Fruit fly (Drosophila melanogaster): Measurements from ENCODE around the gene POLDIP2.
A peak's percentile ranks its signal among the peaks of the same experiment; 100 is the strongest.

The POLDIP2 gene

dm6 chr3R:5467619-5468018 lies at the start of gene POLDIP2:
TSS of gene POLDIP2 (plus strand) at chr3R:5467778.
- TF ChIP-seq usp (GFP tag; optimal IDR thresholded peaks at IDR 0.05), result no peak
- no peak for TF ChIP-seq Rel (GFP tag; optimal IDR thresholded peaks at IDR 0.05)
- TF ChIP-seq Rel (tag; optimal IDR thresholded peaks at IDR 0.05), result peak; percentile 47
- TF ChIP-seq Hr83 (GFP tag; optimal IDR thresholded peaks at IDR 0.05; ENCODE audit: poor library complexity, severe bottlenecking), result peak; percentile 9
- TF ChIP-seq rgr (GFP tag; optimal IDR thresholded peaks at IDR 0.05), result peak; percentile 8
- no peak for TF ChIP-seq Abd-B (GFP tag; optimal IDR thresholded peaks at IDR 0.05)

- TF ChIP-seq rgr (GFP tag; optimal IDR thresholded peaks at IDR 0.05) (no peak), Hr83 (GFP tag; optimal IDR thresholded peaks at IDR 0.05; ENCODE audit: poor library complexity, severe bottlenecking) (no peak), foxo (GFP tag; optimal IDR thresholded peaks at IDR 0.05) (no peak), CrebA (GFP tag; optimal IDR thresholded peaks at IDR 0.05; ENCODE audit: borderline replicate concordance) (no peak), sv (GFP tag; optimal IDR thresholded peaks at IDR 0.05) (no peak), Rel (GFP tag; optimal IDR thresholded peaks at IDR 0.05) (no peak), Rel (tag; optimal IDR thresholded peaks at IDR 0.05) (no peak), h (GFP tag; optimal IDR thresholded peaks at IDR 0.05) (no peak)
Measured at dm6 chr3R:5420454-5420853, 47.1 kb upstream of the POLDIP2 start.

dm6 chr3R:5422123-5422522 lies 45.5 kb upstream of the POLDIP2 start:
- TF ChIP-seq tai (GFP tag; optimal IDR thresholded peaks at IDR 0.05) (no peak), foxo (GFP tag; optimal IDR thresholded peaks at IDR 0.05) (peak in 1 of 2 experiments; percentile 4), fru (GFP tag; optimal IDR thresholded peaks at IDR 0.05) (peak; percentile 10), sv (GFP tag; optimal IDR thresholded peaks at IDR 0.05) (no peak), N (GFP tag; optimal IDR thresholded peaks at IDR 0.05) (no peak), psq (GFP tag; optimal IDR thresholded peaks at IDR 0.05) (no peak), woc (GFP tag; optimal IDR thresholded peaks at IDR 0.05) (no peak)

- TF ChIP-seq usp (GFP tag; optimal IDR thresholded peaks at IDR 0.05), result no peak
- no peak for TF ChIP-seq Hr83 (GFP tag; optimal IDR thresholded peaks at IDR 0.05; ENCODE audit: poor library complexity, severe bottlenecking)
- no peak for TF ChIP-seq GATAd (GFP tag; optimal IDR thresholded peaks at IDR 0.05)
- TF ChIP-seq Rel (GFP tag; optimal IDR thresholded peaks at IDR 0.05), result no peak
- TF ChIP-seq Rel (tag; optimal IDR thresholded peaks at IDR 0.05), result no peak
- no peak for TF ChIP-seq Vsx2 (GFP tag; optimal IDR thresholded peaks at IDR 0.05; ENCODE audit: partially characterized antibody)
- no peak for TF ChIP-seq Dif (GFP tag; optimal IDR thresholded peaks at IDR 0.05; ENCODE audit: partially characterized antibody)
- no peak for TF ChIP-seq Mio (GFP tag; optimal IDR thresholded peaks at IDR 0.05)
Measured at dm6 chr3R:5427157-5427556, 40.4 kb upstream of the POLDIP2 start, which contains the start of gene CG12147. TSS of gene CG12147 (minus strand) at chr3R:5427257.

- TF ChIP-seq Abd-B (GFP tag; optimal IDR thresholded peaks at IDR 0.05) (no peak), br (GFP tag; optimal IDR thresholded peaks at IDR 0.05) (no peak), sv (GFP tag; optimal IDR thresholded peaks at IDR 0.05) (no peak), pan (optimal IDR thresholded peaks at IDR 0.05) (no peak), usp (GFP tag; optimal IDR thresholded peaks at IDR 0.05) (no peak), ey (GFP tag; optimal IDR thresholded peaks at IDR 0.05) (no peak), GATAd (GFP tag; optimal IDR thresholded peaks at IDR 0.05) (no peak), rgr (GFP tag; optimal IDR thresholded peaks at IDR 0.05) (no peak), dl (GFP tag; optimal IDR thresholded peaks at IDR 0.05; ENCODE audit: insufficient read depth in 1 of 2, partially characterized antibody in 2 of 2) (no peak), Mio (GFP tag; optimal IDR thresholded peaks at IDR 0.05) (no peak), dmrt93B (GFP tag; optimal IDR thresholded peaks at IDR 0.05) (no peak), Hr83 (GFP tag; optimal IDR thresholded peaks at IDR 0.05; ENCODE audit: poor library complexity, severe bottlenecking) (no peak), lola (GFP tag; optimal IDR thresholded peaks at IDR 0.05) (no peak)
Measured at dm6 chr3R:5429786-5430185, 37.8 kb upstream of the POLDIP2 start.

- peak; percentile 25 for TF ChIP-seq Vsx2 (GFP tag; optimal IDR thresholded peaks at IDR 0.05; ENCODE audit: partially characterized antibody)
- peak; percentile 54 for TF ChIP-seq Dif (GFP tag; optimal IDR thresholded peaks at IDR 0.05; ENCODE audit: partially characterized antibody)
- no peak for TF ChIP-seq pan (optimal IDR thresholded peaks at IDR 0.05)
Measured at dm6 chr3R:5438750-5439149, 28.8 kb upstream of the POLDIP2 start.

dm6 chr3R:5454334-5454733 lies 13.2 kb upstream of the POLDIP2 start:
- TF ChIP-seq Hr83 (GFP tag; optimal IDR thresholded peaks at IDR 0.05; ENCODE audit: poor library complexity, severe bottlenecking) (peak; percentile 84), Sp1 (GFP tag; optimal IDR thresholded peaks at IDR 0.05) (no peak), dmrt93B (GFP tag; optimal IDR thresholded peaks at IDR 0.05) (peak; percentile 24), rgr (GFP tag; optimal IDR thresholded peaks at IDR 0.05) (peak; percentile 54), Jra (GFP tag; optimal IDR thresholded peaks at IDR 0.05) (peak; percentile 35), sage (GFP tag; optimal IDR thresholded peaks at IDR 0.05) (no peak), woc (GFP tag; optimal IDR thresholded peaks at IDR 0.05) (no peak), foxo (GFP tag; optimal IDR thresholded peaks at IDR 0.05) (peak in 1 of 2 experiments; percentile 26), OdsH (GFP tag; optimal IDR thresholded peaks at IDR 0.05) (peak; percentile 53), fru (GFP tag; optimal IDR thresholded peaks at IDR 0.05) (peak; percentile 17), h (GFP tag; optimal IDR thresholded peaks at IDR 0.05) (peak; percentile 52)
